Worm (Caenorhabditis elegans): Measurements from ENCODE around the gene unc-116.

The unc-116 gene

ce11 chrIII:8380645-8381044 lies 25.7 kb upstream of the unc-116 start, which contains the start of gene R05D3.12:
TSS of gene R05D3.12 (plus strand) at chrIII:8380945.
- TF ChIP-seq skn-1 (tag; optimal IDR thresholded peaks at IDR 0.05), result no peak
- TF ChIP-seq unc-62 (GFP tag; optimal IDR thresholded peaks at IDR 0.05), result no peak
- no peak for TF ChIP-seq ceh-82 (tag; optimal IDR thresholded peaks at IDR 0.05)
- TF ChIP-seq nhr-12 (tag; optimal IDR thresholded peaks at IDR 0.05), result no peak
- TF ChIP-seq ztf-1 (GFP tag; conservative IDR thresholded peaks at IDR 0.05), result no peak
- no peak for TF ChIP-seq ztf-4 (tag; optimal IDR thresholded peaks at IDR 0.05)
- TF ChIP-seq C34F6.9 (tag; optimal IDR thresholded peaks at IDR 0.05), result no peak
- no peak for TF ChIP-seq gmeb-1 (tag; optimal IDR thresholded peaks at IDR 0.05)
- TF ChIP-seq unc-55 (GFP tag; optimal IDR thresholded peaks at IDR 0.05), result no peak
- TF ChIP-seq mab-5 (tag; optimal IDR thresholded peaks at IDR 0.05), result no peak
- no peak for TF ChIP-seq R02D3.7 (tag; optimal IDR thresholded peaks at IDR 0.05)
- TF ChIP-seq dmd-4 (tag; optimal IDR thresholded peaks at IDR 0.05), result no peak
- no peak for TF ChIP-seq ZK546.5 (tag; optimal IDR thresholded peaks at IDR 0.05)
- no peak for TF ChIP-seq lsy-2 (tag; optimal IDR thresholded peaks at IDR 0.05)
- TF ChIP-seq fos-1 (tag; optimal IDR thresholded peaks at IDR 0.05), result no peak
- TF ChIP-seq nhr-11 (tag; optimal IDR thresholded peaks at IDR 0.05), result no peak
- no peak for TF ChIP-seq unc-39 (tag; optimal IDR thresholded peaks at IDR 0.05)

ce11 chrIII:8375000-8375399 lies 20.0 kb upstream of the unc-116 start, which contains the start of gene met-2:
TSS of gene met-2 (plus strand) at chrIII:8375300.
- no peak for TF ChIP-seq lin-13 (GFP tag; optimal IDR thresholded peaks at IDR 0.05)
- TF ChIP-seq R02D3.7 (tag; optimal IDR thresholded peaks at IDR 0.05), result no peak
- TF ChIP-seq lin-39 (tag; optimal IDR thresholded peaks at IDR 0.05), result no peak
- no peak for TF ChIP-seq unc-62 (GFP tag; optimal IDR thresholded peaks at IDR 0.05)
- TF ChIP-seq Y55F3AM.14 (GFP tag; optimal IDR thresholded peaks at IDR 0.05), result no peak
- no peak for TF ChIP-seq gmeb-1 (tag; optimal IDR thresholded peaks at IDR 0.05)
- TF ChIP-seq nhr-6 (tag; optimal IDR thresholded peaks at IDR 0.05), result no peak
- no peak for TF ChIP-seq C34F6.9 (tag; optimal IDR thresholded peaks at IDR 0.05)
- no peak for TF ChIP-seq skn-1 (tag; optimal IDR thresholded peaks at IDR 0.05)
- no peak for TF ChIP-seq egl-27 (tag; optimal IDR thresholded peaks at IDR 0.05)
- TF ChIP-seq zag-1 (tag; optimal IDR thresholded peaks at IDR 0.05), result no peak
- TF ChIP-seq mdl-1 (tag; optimal IDR thresholded peaks at IDR 0.05), result no peak
- no peak for TF ChIP-seq ZK546.5 (tag; optimal IDR thresholded peaks at IDR 0.05)

ce11 chrIII:8371595-8372305 lies 16.8 kb upstream of the unc-116 start, which contains the start of gene lmbr-1:
TSS of gene lmbr-1 (plus strand) at chrIII:8372255.
- no peak for TF ChIP-seq sma-3 (GFP tag; optimal IDR thresholded peaks at IDR 0.05)

ce11 chrIII:8370846-8371257 lies 15.9 kb upstream of the unc-116 start:
- TF ChIP-seq fos-1 (tag; optimal IDR thresholded peaks at IDR 0.05) (peak; percentile 46), nhr-25 (tag; optimal IDR thresholded peaks at IDR 0.05) (peak; percentile 53), lsy-2 (tag; optimal IDR thresholded peaks at IDR 0.05) (peak in 1 of 2 experiments; percentile 63), nhr-21 (tag; optimal IDR thresholded peaks at IDR 0.05) (peak; percentile 53), Y55F3AM.14 (GFP tag; optimal IDR thresholded peaks at IDR 0.05) (peak; percentile 39), sma-3 (GFP tag; optimal IDR thresholded peaks at IDR 0.05) (peak; percentile 2), F13H6.1 (tag; optimal IDR thresholded peaks at IDR 0.05) (peak; percentile 54), peb-1 (tag; optimal IDR thresholded peaks at IDR 0.05) (no peak), sem-4 (tag; optimal IDR thresholded peaks at IDR 0.05) (no peak), ztf-11 (tag; optimal IDR thresholded peaks at IDR 0.05) (no peak), blmp-1 (tag; optimal IDR thresholded peaks at IDR 0.05; ENCODE audit: insufficient read depth) (peak; percentile 52), C34F6.9 (tag; optimal IDR thresholded peaks at IDR 0.05) (peak; percentile 68), crh-2 (tag; optimal IDR thresholded peaks at IDR 0.05) (peak; percentile 39), lin-39 (tag; optimal IDR thresholded peaks at IDR 0.05) (no peak), nhr-6 (tag; optimal IDR thresholded peaks at IDR 0.05) (no peak), mdl-1 (tag; optimal IDR thresholded peaks at IDR 0.05) (peak in 1 of 2 experiments; percentile 17), nhr-129 (tag; optimal IDR thresholded peaks at IDR 0.05) (peak; percentile 50), unc-55 (GFP tag; optimal IDR thresholded peaks at IDR 0.05) (peak; percentile 2)

- TF ChIP-seq ceh-82 (tag; optimal IDR thresholded peaks at IDR 0.05) (no peak), unc-55 (GFP tag; optimal IDR thresholded peaks at IDR 0.05) (peak; percentile 16), nhr-12 (tag; optimal IDR thresholded peaks at IDR 0.05) (no peak), Y55F3AM.14 (GFP tag; optimal IDR thresholded peaks at IDR 0.05) (no peak), ztf-1 (GFP tag; conservative IDR thresholded peaks at IDR 0.05) (no peak), nhr-10 (tag; optimal IDR thresholded peaks at IDR 0.05) (no peak), mbf-1 (tag; optimal IDR thresholded peaks at IDR 0.05) (no peak), snpc-4 (tag; optimal IDR thresholded peaks at IDR 0.05) (no peak)
Measured at ce11 chrIII:8370188-8370587, 15.2 kb upstream of the unc-116 start.

Measured in whole organism, L2 larva.